Worm (Caenorhabditis elegans) whole organism, mixed stage, embryonic: ENCODE measurements around the gene T28C12.6.

Experiments used
- ces-1 ChIP-seq: fragments of 150-350 bp; optimal IDR thresholded peaks from 2 replicates; lab custom pipeline; 2014; ENCODE audit warnings: missing biosample characterization, missing genetic modification reagents, missing genetic modification characterization
- elt-3 ChIP-seq: fragments of 150-350 bp; optimal IDR thresholded peaks from 2 replicates; lab custom pipeline; 2014; ENCODE audit warnings: missing biosample characterization, missing genetic modification characterization
- lin-13 ChIP-seq: fragments of 150-350 bp; optimal IDR thresholded peaks from 2 replicates; lab custom pipeline; 2014; ENCODE audit warnings: missing biosample characterization, missing genetic modification characterization
- nhr-12 ChIP-seq: fragments of 150-350 bp; optimal IDR thresholded peaks from 2 replicates; lab custom pipeline; 2014; ENCODE audit warnings: missing biosample characterization, missing genetic modification characterization
- nhr-2 ChIP-seq: fragments of 150-350 bp; optimal IDR thresholded peaks from 2 replicates; lab custom pipeline; 2014; ENCODE audit warnings: missing biosample characterization, missing genetic modification characterization
- nhr-237 ChIP-seq: fragments of 150-350 bp; optimal IDR thresholded peaks from 2 replicates; lab custom pipeline; 2014; ENCODE audit warnings: missing biosample characterization, missing genetic modification characterization
- pha-4 ChIP-seq: fragments of 150-350 bp; optimal IDR thresholded peaks from 2 replicates; lab custom pipeline; 2018; ENCODE audit warnings: missing biosample characterization, missing genetic modification reagents, missing genetic modification characterization

- no peak for TF ChIP-seq nhr-2 (tag; lab: Kevin White, UChicago)
- TF ChIP-seq lin-13 (tag; lab: Kevin White, UChicago) = no peak
- TF ChIP-seq pha-4 (tag; lab: Kevin White, UChicago) = no peak
- TF ChIP-seq nhr-237 (tag; lab: Kevin White, UChicago) = no peak
- TF ChIP-seq elt-3 = no peak
- no peak for TF ChIP-seq nhr-12 (tag; lab: Kevin White, UChicago)
- TF ChIP-seq ces-1 (GFP tag; lab: Kevin White, UChicago) = no peak
Measured at ce11 chrV:6311936-6312335, 24.0 kb downstream of the T28C12.6 start.
